Worm (Caenorhabditis elegans): ENCODE data around the gene srg-37.

The srg-37 gene

DNA sequence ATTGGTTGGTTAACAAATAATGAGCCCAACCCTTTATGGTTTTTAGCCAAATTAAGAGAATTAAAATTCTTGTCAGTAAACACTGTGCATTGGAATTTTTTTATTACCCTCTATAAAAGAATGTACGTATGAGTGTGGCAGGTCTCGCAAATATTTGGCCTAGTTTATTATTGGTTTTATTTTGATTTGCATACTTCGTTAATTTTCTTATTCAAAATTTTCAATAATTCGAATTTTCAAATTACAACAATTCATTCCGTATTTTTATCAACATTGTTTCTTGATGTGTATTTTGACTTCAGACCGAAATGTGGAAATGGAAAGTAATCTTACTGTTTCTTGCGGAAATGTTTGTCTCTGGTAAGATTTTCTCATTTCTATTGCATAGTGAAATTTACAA lies 22.8 kb upstream of the srg-37 start, which contains the start of gene E02H4.4:
TSS of gene E02H4.4 (plus strand) at position 301 of the 400 bp plus-strand sequence.
- TF ChIP-seq nhr-43 (tag; optimal IDR thresholded peaks at IDR 0.05; ENCODE audit: poor library complexity, severe bottlenecking) (no peak), nfya-1 (tag; optimal IDR thresholded peaks at IDR 0.05; ENCODE audit: insufficient read depth) (no peak), mdl-1 (tag; optimal IDR thresholded peaks at IDR 0.05) (no peak), fkh-10 (GFP tag; optimal IDR thresholded peaks at IDR 0.05) (no peak), unc-39 (tag; optimal IDR thresholded peaks at IDR 0.05) (no peak), nhr-11 (tag; optimal IDR thresholded peaks at IDR 0.05) (no peak), egl-5 (tag; optimal IDR thresholded peaks at IDR 0.05) (no peak), ztf-11 (tag; optimal IDR thresholded peaks at IDR 0.05) (no peak), nhr-76 (tag; optimal IDR thresholded peaks at IDR 0.05) (no peak), ceh-82 (tag; optimal IDR thresholded peaks at IDR 0.05) (no peak), tbx-2 (tag; optimal IDR thresholded peaks at IDR 0.05) (no peak), R02D3.7 (tag; optimal IDR thresholded peaks at IDR 0.05) (no peak), ceh-28 (tag; optimal IDR thresholded peaks at IDR 0.05) (no peak), nhr-67 (tag; optimal IDR thresholded peaks at IDR 0.05) (no peak), elt-3 (tag; optimal IDR thresholded peaks at IDR 0.05) (no peak), ama-1 (optimal IDR thresholded peaks at IDR 0.05) (no peak)

- TF ChIP-seq pqm-1 (tag; optimal IDR thresholded peaks at IDR 0.05) = peak; percentile 12
- no peak for TF ChIP-seq nhr-25 (tag; optimal IDR thresholded peaks at IDR 0.05)
- TF ChIP-seq elt-2 (tag; optimal IDR thresholded peaks at IDR 0.05) = peak; percentile 36
Observed at ce11 chrX:14255973-14256372, 21.1 kb upstream of the srg-37 start, which contains the start of gene E02H4.7. Gene E02H4.7, plus strand, starts transcription at chrX:14256273.

- no peak for TF ChIP-seq skn-1 (tag; optimal IDR thresholded peaks at IDR 0.05)
- no peak for TF ChIP-seq ztf-4 (tag; optimal IDR thresholded peaks at IDR 0.05)
- TF ChIP-seq lin-39 (tag; optimal IDR thresholded peaks at IDR 0.05) = no peak
- TF ChIP-seq lsy-12 (tag; optimal IDR thresholded peaks at IDR 0.05) = no peak
- TF ChIP-seq unc-39 (tag; optimal IDR thresholded peaks at IDR 0.05) = no peak
- no peak for TF ChIP-seq elt-1 (tag; optimal IDR thresholded peaks at IDR 0.05)
- no peak for TF ChIP-seq ama-1 (optimal IDR thresholded peaks at IDR 0.05)
- no peak for TF ChIP-seq pqm-1 (tag; optimal IDR thresholded peaks at IDR 0.05)
- TF ChIP-seq fkh-2 (tag; optimal IDR thresholded peaks at IDR 0.05) = no peak
- TF ChIP-seq elt-2 (tag; optimal IDR thresholded peaks at IDR 0.05) = no peak
- no peak for TF ChIP-seq pha-4 (tag; optimal IDR thresholded peaks at IDR 0.05)
- TF ChIP-seq nhr-77 (tag; optimal IDR thresholded peaks at IDR 0.05) = no peak
- no peak for TF ChIP-seq mdl-1 (tag; optimal IDR thresholded peaks at IDR 0.05)
- no peak for TF ChIP-seq egl-5 (tag; optimal IDR thresholded peaks at IDR 0.05)
- no peak for TF ChIP-seq fkh-10 (GFP tag; optimal IDR thresholded peaks at IDR 0.05)
- TF ChIP-seq ceh-82 (tag; optimal IDR thresholded peaks at IDR 0.05) = no peak
- no peak for TF ChIP-seq nfya-1 (tag; optimal IDR thresholded peaks at IDR 0.05; ENCODE audit: insufficient read depth)
- TF ChIP-seq egl-27 (tag; optimal IDR thresholded peaks at IDR 0.05) = no peak
Observed at ce11 chrX:14255031-14255430, 20.2 kb upstream of the srg-37 start, which contains the start of gene E02H4.5. Gene E02H4.5, minus strand, starts transcription at chrX:14255131.

- TF ChIP-seq daf-12 (tag; optimal IDR thresholded peaks at IDR 0.05) = no peak
- TF ChIP-seq nhr-23 (tag; optimal IDR thresholded peaks at IDR 0.05) = no peak
- no peak for TF ChIP-seq elt-1 (tag; optimal IDR thresholded peaks at IDR 0.05)
- TF ChIP-seq zag-1 (tag; optimal IDR thresholded peaks at IDR 0.05) = no peak
- no peak for TF ChIP-seq lin-15B (tag; optimal IDR thresholded peaks at IDR 0.05)
- no peak for TF ChIP-seq nhr-12 (tag; optimal IDR thresholded peaks at IDR 0.05)
- TF ChIP-seq fos-1 (tag; optimal IDR thresholded peaks at IDR 0.05) = no peak
- no peak for TF ChIP-seq nhr-77 (tag; optimal IDR thresholded peaks at IDR 0.05)
- no peak for TF ChIP-seq mml-1 (tag; optimal IDR thresholded peaks at IDR 0.05)
- TF ChIP-seq snpc-4 (tag; optimal IDR thresholded peaks at IDR 0.05) = no peak
Observed at ce11 chrX:14252042-14252441, 17.2 kb upstream of the srg-37 start, which contains the start of gene E02H4.6. Gene E02H4.6, minus strand, starts transcription at chrX:14252142.

Data from whole organism, L3 larva.